Worm (Caenorhabditis elegans) whole organism, early embryonic: ENCODE data around the gene lgg-3.

ENCODE experiments used
- aly-1 ChIP-seq: sonication (generic microtip); optimal IDR thresholded peaks from 2 replicates; lab custom pipeline; 2016; ENCODE audit warnings: missing genetic modification characterization, missing compliant biosample characterization
- ama-1 ChIP-seq: fragments of 150-350 bp; optimal IDR thresholded peaks from 2 replicates; lab custom pipeline; 2014
- ets-7 ChIP-seq: sonication (generic microtip); optimal IDR thresholded peaks from 2 replicates; lab custom pipeline; 2016; ENCODE audit warnings: missing genotype, missing genetic modification characterization, missing compliant biosample characterization
- scrt-1 ChIP-seq: fragments of 200-800 bp; sonication (Bioruptor generic); IDR thresholded peaks from 2 replicates; pipeline ENCODE4 v1.3.6; 2022; ENCODE audit warnings: missing genetic modification characterization, missing compliant biosample characterization

DNA sequence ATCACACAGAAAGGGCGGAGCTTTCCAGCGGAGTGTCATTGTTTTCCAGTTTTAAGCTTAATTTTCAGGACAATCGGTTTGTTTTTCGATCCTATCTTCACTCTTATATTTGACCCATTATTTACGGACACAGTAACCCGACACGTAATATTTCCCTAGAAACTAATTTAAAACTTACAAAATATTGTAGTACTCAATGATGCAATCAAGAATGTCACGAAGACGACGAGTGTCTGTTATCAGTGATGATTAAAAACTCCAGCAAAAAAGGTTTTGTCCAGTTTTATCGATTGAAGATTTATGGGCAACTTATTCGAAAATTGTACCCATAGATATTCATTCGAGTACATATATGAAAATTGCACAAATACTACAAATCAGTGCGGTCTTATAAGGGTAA lies 35.1 kb upstream of the lgg-3 start, which contains the start of gene B0244.17:
- TF ChIP-seq ama-1 = no peak
- TF ChIP-seq ets-7 = no peak
- no peak for TF ChIP-seq scrt-1
- no peak for TF ChIP-seq aly-1
